Fruit fly (Drosophila melanogaster): ENCODE results near the gene CG5004.

dm6 chrX:17093900-17094446 lies 13.4 kb upstream of the CG5004 start:
- TF ChIP-seq h (optimal IDR thresholded peaks at IDR 0.05) (no peak), psq (optimal IDR thresholded peaks at IDR 0.05) (no peak), Sin3A (optimal IDR thresholded peaks at IDR 0.05) (no peak), insv (optimal IDR thresholded peaks at IDR 0.05) (no peak), ttk (optimal IDR thresholded peaks at IDR 0.05) (no peak)

Measured in Kc167 (cell line).